Fruit fly (Drosophila melanogaster) whole organism, embryonic: ENCODE data around the gene wds.
A peak's percentile ranks its signal among the peaks of the same experiment; 100 is the strongest.

ENCODE experiments used
- Abd-B ChIP-seq: fragments of 200-800 bp; sonication (Bioruptor generic); optimal IDR thresholded peaks from 2 replicates; lab custom pipeline; 2018; ENCODE audit warnings: missing biosample characterization, mild to moderate bottlenecking, missing genetic modification characterization, moderate library complexity
- Ada2b ChIP-seq: fragments of 200-800 bp; sonication (Bioruptor generic); IDR thresholded peaks from 2 replicates; pipeline ENCODE4 v1.3.6; 2022; ENCODE audit warnings: missing biosample characterization, missing genetic modification characterization
- Bteb2 ChIP-seq: fragments of 200-800 bp; sonication (Bioruptor generic); optimal IDR thresholded peaks from 2 replicates; lab custom pipeline; 2016; ENCODE audit warnings: missing biosample characterization, missing genetic modification characterization
- C15 ChIP-seq: fragments of 200-800 bp; sonication (Bioruptor generic); IDR thresholded peaks from 3 replicates; pipeline ENCODE4 v1.3.6; 2022; ENCODE audit warnings: missing biosample characterization, missing genetic modification characterization
- CG10321 ChIP-seq: fragments of 200-800 bp; sonication (Bioruptor generic); IDR thresholded peaks from 2 replicates; pipeline ENCODE4 v1.3.6; 2022; ENCODE audit warnings: missing biosample characterization, missing genetic modification characterization
- CG11093 ChIP-seq: fragments of 200-800 bp; sonication (Bioruptor generic); IDR thresholded peaks from 3 replicates; pipeline ENCODE4 v1.3.6; 2022; ENCODE audit warnings: missing biosample characterization, missing genetic modification characterization
- CG12942 ChIP-seq: fragments of 200-800 bp; sonication (Bioruptor generic); optimal IDR thresholded peaks from 3 replicates; lab custom pipeline; 2016; ENCODE audit warnings: missing biosample characterization, missing genetic modification characterization
- CG17361 ChIP-seq: fragments of 200-800 bp; sonication (Bioruptor generic); IDR thresholded peaks from 3 replicates; pipeline ENCODE4 v1.3.6; 2022; ENCODE audit warnings: missing biosample characterization, missing genetic modification characterization
- CG1832 ChIP-seq: fragments of 200-800 bp; sonication (Bioruptor generic); optimal IDR thresholded peaks from 2 replicates; lab custom pipeline; 2017; ENCODE audit warnings: missing biosample characterization, mild to moderate bottlenecking, missing genetic modification characterization, inconsistent platforms
- CG2199 ChIP-seq: fragments of 200-800 bp; sonication (Bioruptor generic); IDR thresholded peaks from 3 replicates; pipeline ENCODE4 v1.3.6; 2022; ENCODE audit warnings: missing biosample characterization, missing genetic modification characterization
- CG2202 ChIP-seq: fragments of 200-800 bp; sonication (Bioruptor generic); optimal IDR thresholded peaks from 2 replicates; lab custom pipeline; 2018; ENCODE audit warnings: missing biosample characterization, mild to moderate bottlenecking, missing genetic modification characterization
- CG34376 ChIP-seq: fragments of 200-800 bp; sonication (Bioruptor generic); optimal IDR thresholded peaks from 2 replicates; lab custom pipeline; 2018; ENCODE audit warnings: missing biosample characterization, mild to moderate bottlenecking, missing genetic modification characterization
- CG4730 ChIP-seq: fragments of 200-800 bp; sonication (Bioruptor generic); IDR thresholded peaks from 2 replicates; pipeline ENCODE4 v1.3.6; 2022; ENCODE audit warnings: missing biosample characterization, missing genetic modification characterization
- CG5180 ChIP-seq: fragments of 200-800 bp; sonication (Bioruptor generic); optimal IDR thresholded peaks from 3 replicates; lab custom pipeline; 2017; ENCODE audit warnings: missing biosample characterization, missing genetic modification characterization, mild to moderate bottlenecking, moderate library complexity, missing genetic modification reagents
- CG6791 ChIP-seq: fragments of 200-800 bp; sonication (Bioruptor generic); IDR thresholded peaks from 3 replicates; pipeline ENCODE4 v1.3.6; 2022; ENCODE audit warnings: missing biosample characterization, missing genetic modification characterization; ENCODE audit not compliant: partially characterized antibody
- CG8765 ChIP-seq: fragments of 200-800 bp; sonication (Bioruptor generic); IDR thresholded peaks from 2 replicates; pipeline ENCODE4 v1.3.6; 2022; ENCODE audit warnings: missing biosample characterization, missing genetic modification characterization
- CG9609 ChIP-seq: fragments of 200-800 bp; sonication (Bioruptor generic); optimal IDR thresholded peaks from 3 replicates; lab custom pipeline; 2016; ENCODE audit warnings: missing biosample characterization, missing genetic modification characterization
- Chrac-16 ChIP-seq: fragments of 200-800 bp; sonication (Bioruptor generic); optimal IDR thresholded peaks from 3 replicates; lab custom pipeline; 2016; ENCODE audit warnings: missing biosample characterization, missing genetic modification characterization
- Dfd ChIP-seq, 2 experiments: fragments of >200 bp; optimal IDR thresholded peaks; 2 replicates each; lab custom pipeline; 2017; ENCODE audit warnings: missing biosample characterization in 2 of 2, missing genetic modification characterization in 2 of 2
- E2f1 ChIP-seq: fragments of 200-800 bp; sonication (Bioruptor generic); IDR thresholded peaks from 2 replicates; pipeline ENCODE4 v1.3.6; 2022; ENCODE audit warnings: missing biosample characterization, missing genetic modification characterization
- HLH4C ChIP-seq: fragments of 200-800 bp; sonication (Bioruptor generic); IDR thresholded peaks from 3 replicates; pipeline ENCODE4 v1.3.6; 2022; ENCODE audit warnings: missing biosample characterization, missing genetic modification characterization; ENCODE audit not compliant: partially characterized antibody
- HmgD ChIP-seq: fragments of 200-800 bp; sonication (Bioruptor generic); optimal IDR thresholded peaks from 3 replicates; lab custom pipeline; 2016; ENCODE audit warnings: missing biosample characterization, missing genetic modification characterization
- Lpt ChIP-seq: fragments of >200 bp; optimal IDR thresholded peaks from 2 replicates; lab custom pipeline; 2018; ENCODE audit warnings: missing biosample characterization, missing genetic modification characterization
- MBD-R2 ChIP-seq: fragments of 200-800 bp; sonication (Bioruptor generic); IDR thresholded peaks from 2 replicates; pipeline ENCODE4 v1.3.6; 2022; ENCODE audit warnings: missing biosample characterization, missing genetic modification characterization
- Max ChIP-seq: fragments of 200-800 bp; sonication (Bioruptor generic); optimal IDR thresholded peaks from 2 replicates; lab custom pipeline; 2016; ENCODE audit warnings: missing biosample characterization, mild to moderate bottlenecking, missing genetic modification characterization
- NC2α ChIP-seq: fragments of 200-800 bp; sonication (Bioruptor generic); optimal IDR thresholded peaks from 2 replicates; lab custom pipeline; 2016; ENCODE audit warnings: missing biosample characterization, missing genetic modification characterization
- Neu2 ChIP-seq: fragments of 200-800 bp; sonication (Bioruptor generic); optimal IDR thresholded peaks from 3 replicates; lab custom pipeline; 2016; ENCODE audit warnings: missing biosample characterization, missing genetic modification characterization, borderline replicate concordance
- Nf-YC ChIP-seq: fragments of 200-800 bp; optimal IDR thresholded peaks from 3 replicates; lab custom pipeline; 2019; ENCODE audit warnings: missing biosample characterization, mild to moderate bottlenecking, missing genetic modification characterization, moderate library complexity
- PHDP ChIP-seq: fragments of 200-800 bp; sonication (Bioruptor generic); optimal IDR thresholded peaks from 3 replicates; lab custom pipeline; 2018; ENCODE audit warnings: missing biosample characterization, mild to moderate bottlenecking, missing genetic modification characterization, moderate library complexity
- Poxn ChIP-seq: fragments of 200-800 bp; sonication (Bioruptor generic); IDR thresholded peaks from 2 replicates; pipeline ENCODE4 v1.3.6; 2022; ENCODE audit warnings: missing biosample characterization, missing genetic modification characterization
- crol ChIP-seq: fragments of 200-800 bp; sonication (Bioruptor generic); IDR thresholded peaks from 2 replicates; pipeline ENCODE4 v1.3.6; 2022; ENCODE audit warnings: missing biosample characterization, missing genetic modification characterization
- cwo ChIP-seq: fragments of 200-800 bp; sonication (Bioruptor generic); optimal IDR thresholded peaks from 3 replicates; lab custom pipeline; 2017; ENCODE audit warnings: missing biosample characterization, missing genetic modification characterization, mild to moderate bottlenecking, moderate library complexity, missing genetic modification reagents
- ems ChIP-seq: fragments of 200-800 bp; sonication (Bioruptor generic); optimal IDR thresholded peaks from 3 replicates; lab custom pipeline; 2016; ENCODE audit warnings: missing biosample characterization, missing genetic modification characterization
- gcm ChIP-seq: fragments of 200-800 bp; sonication (Bioruptor generic); optimal IDR thresholded peaks from 2 replicates; lab custom pipeline; 2019; ENCODE audit warnings: missing biosample characterization, mild to moderate bottlenecking, missing genetic modification characterization, moderate library complexity
- gro ChIP-seq: fragments of 200-800 bp; sonication (Bioruptor generic); optimal IDR thresholded peaks from 2 replicates; lab custom pipeline; 2016; ENCODE audit warnings: missing biosample characterization, missing genetic modification characterization
- lov ChIP-seq, 2 experiments: fragments of 200-800 bp in 1 of 2; fragments of >200 bp in 1 of 2; sonication (Bioruptor generic) in 1 of 2; IDR thresholded peaks in 1 of 2; optimal IDR thresholded peaks in 1 of 2; 2 replicates in 1 of 2; 3 replicates in 1 of 2; pipeline versions ENCODE4 v1.3.6 to Lab custom; 2017 to 2022; ENCODE audit warnings: missing biosample characterization in 1 of 2, missing genetic modification characterization in 1 of 2
- nerfin-1 ChIP-seq: fragments of 200-800 bp; sonication (Bioruptor generic); optimal IDR thresholded peaks from 3 replicates; lab custom pipeline; 2019; ENCODE audit warnings: missing biosample characterization, mild to moderate bottlenecking, missing genetic modification characterization, moderate library complexity
- org-1 ChIP-seq: fragments of 200-800 bp; sonication (Bioruptor generic); optimal IDR thresholded peaks from 2 replicates; lab custom pipeline; 2017; ENCODE audit warnings: missing biosample characterization, missing genetic modification characterization
- p53 ChIP-seq: fragments of 200-800 bp; sonication (Bioruptor generic); optimal IDR thresholded peaks from 2 replicates; lab custom pipeline; 2016; ENCODE audit warnings: missing biosample characterization, missing genetic modification characterization
- pb ChIP-seq: fragments of 200-800 bp; sonication (Bioruptor generic); optimal IDR thresholded peaks from 3 replicates; lab custom pipeline; 2016; ENCODE audit warnings: missing biosample characterization, missing genetic modification characterization
- pnt ChIP-seq: fragments of 200-800 bp; sonication (Bioruptor generic); optimal IDR thresholded peaks from 3 replicates; lab custom pipeline; 2016; ENCODE audit warnings: missing biosample characterization, missing genetic modification characterization
- repo ChIP-seq: fragments of 200-800 bp; sonication (Bioruptor generic); optimal IDR thresholded peaks from 2 replicates; lab custom pipeline; 2016; ENCODE audit warnings: missing biosample characterization, missing genetic modification characterization
- row ChIP-seq: fragments of 200-800 bp; sonication (Bioruptor generic); IDR thresholded peaks from 3 replicates; pipeline ENCODE4 v1.3.6; 2022; ENCODE audit warnings: missing biosample characterization, missing genetic modification characterization
- run ChIP-seq: fragments of 200-800 bp; sonication (Bioruptor generic); optimal IDR thresholded peaks from 3 replicates; lab custom pipeline; 2018; ENCODE audit warnings: missing biosample characterization, mild to moderate bottlenecking, missing genetic modification characterization
- sc ChIP-seq, 3 experiments: fragments of >200 bp in 2 of 3; fragments of 200-800 bp in 1 of 3; sonication (Bioruptor generic) in 1 of 3; optimal IDR thresholded peaks; 2 replicates in 2 of 3; 3 replicates in 1 of 3; lab custom pipeline; 2017; ENCODE audit warnings: mild to moderate bottlenecking in 1 of 3, missing biosample characterization in 1 of 3, missing genetic modification characterization in 1 of 3, missing genetic modification reagents in 1 of 3
- slp2 ChIP-seq: fragments of 200-800 bp; sonication (Bioruptor generic); optimal IDR thresholded peaks from 2 replicates; lab custom pipeline; 2016; ENCODE audit warnings: missing biosample characterization, missing genetic modification characterization
- tap ChIP-seq: fragments of 200-800 bp; optimal IDR thresholded peaks from 3 replicates; lab custom pipeline; 2019; ENCODE audit warnings: missing biosample characterization, mild to moderate bottlenecking, missing genetic modification characterization, moderate library complexity
- tll ChIP-seq, 2 experiments: fragments of 200-800 bp in 1 of 2; fragments of >200 bp in 1 of 2; sonication (Bioruptor generic) in 1 of 2; optimal IDR thresholded peaks; 2 replicates each; lab custom pipeline; 2017 to 2019; ENCODE audit warnings: missing biosample characterization in 2 of 2, missing genetic modification characterization in 2 of 2, mild to moderate bottlenecking in 1 of 2, moderate library complexity in 1 of 2
- vvl ChIP-seq: fragments of 200-800 bp; sonication (Bioruptor generic); IDR thresholded peaks from 2 replicates; pipeline ENCODE4 v1.3.6; 2022; ENCODE audit warnings: missing biosample characterization, missing genetic modification characterization
- zf30C ChIP-seq: fragments of 200-800 bp; sonication (Bioruptor generic); optimal IDR thresholded peaks from 3 replicates; lab custom pipeline; 2018; ENCODE audit warnings: missing biosample characterization, mild to moderate bottlenecking, missing genetic modification characterization

Gene wds

DNA sequence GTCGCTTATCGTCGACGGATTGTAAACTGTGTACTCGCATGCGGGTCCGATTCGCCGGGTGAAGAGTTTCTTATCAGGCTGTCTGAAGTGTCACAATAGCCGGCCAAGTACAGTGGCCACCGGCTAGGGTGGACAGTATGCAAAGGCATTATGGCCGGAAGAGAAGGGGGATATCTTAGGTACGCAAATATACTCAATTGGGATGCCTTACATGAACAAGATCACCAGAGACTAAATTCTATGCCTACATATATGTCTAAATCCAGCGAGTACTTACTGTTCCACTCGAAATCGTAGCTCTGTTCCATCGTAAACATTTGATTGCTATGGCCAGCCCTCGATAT is 7.9 kb downstream of the wds start (continued):
- TF ChIP-seq CG8765 (GFP tag; lab: Robert Waterston, UW) (peak; percentile 90), CG9609 (peak; percentile 92), ems (GFP tag; lab: Kevin White, UChicago) (peak; percentile 83), org-1 (GFP tag; lab: Kevin White, UChicago) (peak; percentile 89), HLH4C (no peak), Abd-B (peak; percentile 82), CG1832 (no peak), run (tag; lab: Kevin White, UChicago) (peak; percentile 66), CG11093 (peak; percentile 93), Nf-YC (tag; lab: Kevin White, UChicago) (peak; percentile 61), vvl (GFP tag; lab: Robert Waterston, UW) (peak; percentile 97), CG10321 (GFP tag; lab: Robert Waterston, UW) (peak; percentile 66), CG2199 (GFP tag; lab: Robert Waterston, UW) (peak; percentile 80; the same call in 2 of the 3 replicates), CG17361 (GFP tag; lab: Robert Waterston, UW) (peak; percentile 88), pnt (GFP tag; lab: Kevin White, UChicago) (peak; percentile 86), Max (GFP tag; lab: Kevin White, UChicago) (peak; percentile 81), CG34376 (peak; percentile 91), HmgD (GFP tag; lab: Kevin White, UChicago) (peak; percentile 74), CG12942 (peak; percentile 88), CG2202 (tag; lab: Kevin White, UChicago) (no peak), pb (peak; percentile 91), Neu2 (peak; percentile 29), Bteb2 (GFP tag; lab: Kevin White, UChicago) (peak; percentile 76), NC2α (GFP tag; lab: Kevin White, UChicago) (peak; percentile 49), Lpt (GFP tag; lab: Kevin White, UChicago) (no peak), E2f1 (GFP tag; lab: Robert Waterston, UW) (peak; percentile 94), slp2 (peak; percentile 85), gro (peak; percentile 92), lov (optimal IDR thresholded peaks at IDR 0.05; lab: Kevin White, UChicago) (no peak), lov (GFP tag; IDR thresholded peaks at IDR 0.05; lab: Robert Waterston, UW) (peak; percentile 85; the same call in 2 of the 3 replicates), nerfin-1 (tag; lab: Kevin White, UChicago) (peak; percentile 66), PHDP (tag; lab: Kevin White, UChicago) (peak; percentile 88), sc (optimal IDR thresholded peaks at IDR 0.05; lab: Kevin White, UChicago) (no peak), sc (GFP tag; optimal IDR thresholded peaks at IDR 0.05; lab: Kevin White, UChicago) (peak; percentile 61), p53 (peak; percentile 57), cwo (GFP tag; lab: Kevin White, UChicago) (peak; percentile 94), gcm (peak; percentile 63), Dfd (GFP tag; optimal IDR thresholded peaks at IDR 0.05; lab: Kevin White, UChicago) (no peak), Poxn (GFP tag; lab: Robert Waterston, UW) (peak; percentile 88), row (GFP tag; lab: Robert Waterston, UW) (peak; percentile 97), crol (GFP tag; lab: Robert Waterston, UW) (peak; percentile 55), zf30C (GFP tag; lab: Kevin White, UChicago) (no peak), repo (GFP tag; lab: Kevin White, UChicago) (peak; percentile 92), tap (peak; percentile 86), Chrac-16 (GFP tag; lab: Kevin White, UChicago) (peak; percentile 87), Ada2b (GFP tag; lab: Robert Waterston, UW) (peak; percentile 93), CG4730 (GFP tag; lab: Robert Waterston, UW) (peak; percentile 93), CG6791 (GFP tag; lab: Robert Waterston, UW) (no peak), CG5180 (GFP tag; lab: Kevin White, UChicago) (peak; percentile 73), tll (GFP tag; optimal IDR thresholded peaks at IDR 0.05; lab: Kevin White, UChicago) (no peak), MBD-R2 (peak; percentile 88), C15 (GFP tag; lab: Robert Waterston, UW) (peak; percentile 67; the same call in 1 of the 3 replicates)
